Fruit fly (Drosophila melanogaster) whole organism, prepupa: ENCODE data around the gene CG11699.
A peak's percentile ranks its signal among the peaks of the same experiment; 100 is the strongest.

ENCODE experiments used
- Blimp-1 ChIP-seq: fragments of 200-800 bp; sonication (Bioruptor generic); optimal IDR thresholded peaks from 3 replicates; lab custom pipeline; 2017; ENCODE audit warnings: missing biosample characterization, missing genetic modification characterization, mild to moderate bottlenecking, moderate library complexity, missing genetic modification reagents
- CG10669 ChIP-seq: fragments of 200-800 bp; sonication (Bioruptor generic); optimal IDR thresholded peaks from 3 replicates; lab custom pipeline; 2018; ENCODE audit warnings: missing biosample characterization, mild to moderate bottlenecking, missing genetic modification characterization, moderate library complexity
- CG11294 ChIP-seq: fragments of 200-800 bp; sonication (Bioruptor generic); IDR thresholded peaks from 2 replicates; pipeline ENCODE4 v1.3.6; 2022; ENCODE audit warnings: missing biosample characterization, missing genetic modification characterization
- CG11762 ChIP-seq: fragments of 200-800 bp; sonication (Bioruptor generic); optimal IDR thresholded peaks from 3 replicates; lab custom pipeline; 2016; ENCODE audit warnings: missing biosample characterization, missing genetic modification characterization; ENCODE audit not compliant: insufficient read depth
- CG11902 ChIP-seq: fragments of 200-800 bp; sonication (Bioruptor generic); optimal IDR thresholded peaks from 3 replicates; lab custom pipeline; 2016; ENCODE audit warnings: missing biosample characterization, missing genetic modification characterization
- CG15336 ChIP-seq: fragments of 200-800 bp; sonication (Bioruptor generic); IDR thresholded peaks from 2 replicates; pipeline ENCODE4 v1.3.6; 2022; ENCODE audit warnings: missing biosample characterization, missing genetic modification characterization
- CG16779 ChIP-seq: fragments of 200-800 bp; sonication (Bioruptor generic); optimal IDR thresholded peaks from 3 replicates; lab custom pipeline; 2017; ENCODE audit warnings: missing biosample characterization, mild to moderate bottlenecking, missing genetic modification characterization
- CG31627 ChIP-seq: fragments of 200-800 bp; sonication (Bioruptor generic); optimal IDR thresholded peaks from 3 replicates; lab custom pipeline; 2016; ENCODE audit warnings: missing biosample characterization, missing genetic modification characterization
- CG32006 ChIP-seq: fragments of 200-800 bp; sonication (Bioruptor generic); optimal IDR thresholded peaks from 3 replicates; lab custom pipeline; 2017; ENCODE audit warnings: missing biosample characterization, mild to moderate bottlenecking, missing genetic modification characterization
- CG34406 ChIP-seq: fragments of 200-800 bp; sonication (Bioruptor generic); optimal IDR thresholded peaks from 3 replicates; lab custom pipeline; 2016; ENCODE audit warnings: missing biosample characterization, missing genetic modification characterization
- CG3919 ChIP-seq: fragments of 200-800 bp; sonication (Bioruptor generic); optimal IDR thresholded peaks from 3 replicates; lab custom pipeline; 2016; ENCODE audit warnings: missing biosample characterization, missing genetic modification characterization
- CG4318 ChIP-seq: fragments of 200-800 bp; sonication (Bioruptor generic); optimal IDR thresholded peaks from 3 replicates; lab custom pipeline; 2017; ENCODE audit warnings: missing biosample characterization, mild to moderate bottlenecking, missing genetic modification characterization
- CG6163 ChIP-seq: fragments of 200-800 bp; sonication (Bioruptor generic); IDR thresholded peaks from 3 replicates; pipeline ENCODE4 v1.3.6; 2022; ENCODE audit warnings: missing biosample characterization, missing genetic modification characterization
- CG6276 ChIP-seq: fragments of 200-800 bp; sonication (Bioruptor generic); optimal IDR thresholded peaks from 2 replicates; lab custom pipeline; 2017; ENCODE audit warnings: missing biosample characterization, mild to moderate bottlenecking, missing genetic modification characterization
- CG6854 ChIP-seq: fragments of 200-800 bp; sonication (Bioruptor generic); optimal IDR thresholded peaks from 2 replicates; lab custom pipeline; 2017; ENCODE audit warnings: missing biosample characterization, mild to moderate bottlenecking, missing genetic modification characterization
- CG7368 ChIP-seq: fragments of 200-800 bp; sonication (Bioruptor generic); optimal IDR thresholded peaks from 3 replicates; lab custom pipeline; 2016; ENCODE audit warnings: missing biosample characterization, missing genetic modification characterization
- CG8119 ChIP-seq: fragments of 200-800 bp; sonication (Bioruptor generic); IDR thresholded peaks from 3 replicates; pipeline ENCODE4 v1.3.6; 2022; ENCODE audit warnings: missing biosample characterization, missing genetic modification characterization
- Eip75B ChIP-seq: fragments of 200-800 bp; sonication (Bioruptor generic); optimal IDR thresholded peaks from 3 replicates; lab custom pipeline; 2016; ENCODE audit warnings: missing biosample characterization, missing genetic modification characterization
- Eip78C ChIP-seq: fragments of 200-800 bp; sonication (Bioruptor generic); peaks from one replicate; lab custom pipeline; 2016; ENCODE audit warnings: missing biosample characterization, missing genetic modification characterization
- Eip93F ChIP-seq: fragments of 200-800 bp; sonication (Bioruptor generic); optimal IDR thresholded peaks from 2 replicates; lab custom pipeline; 2016; ENCODE audit warnings: missing biosample characterization, mild to moderate bottlenecking, missing genetic modification characterization
- Ets21C ChIP-seq: fragments of 200-800 bp; sonication (Bioruptor generic); optimal IDR thresholded peaks from 3 replicates; lab custom pipeline; 2016; ENCODE audit warnings: missing biosample characterization, missing genetic modification characterization
- Ets96B ChIP-seq: fragments of 200-800 bp; optimal IDR thresholded peaks from 2 replicates; lab custom pipeline; 2019; ENCODE audit warnings: missing biosample characterization, mild to moderate bottlenecking, missing genetic modification characterization, moderate library complexity
- Gug ChIP-seq: fragments of 200-800 bp; sonication (Bioruptor generic); IDR thresholded peaks from 2 replicates; pipeline ENCODE4 v1.3.6; 2022; ENCODE audit warnings: missing biosample characterization, missing genetic modification characterization
- Hr39 ChIP-seq: fragments of 200-800 bp; sonication (Bioruptor generic); optimal IDR thresholded peaks from 2 replicates; lab custom pipeline; 2016; ENCODE audit warnings: missing biosample characterization, missing genetic modification characterization
- Hr4 ChIP-seq: fragments of 200-800 bp; sonication (Bioruptor generic); optimal IDR thresholded peaks from 3 replicates; lab custom pipeline; 2016; ENCODE audit warnings: missing biosample characterization, missing genetic modification characterization
- Lpt ChIP-seq: fragments of 200-800 bp; sonication (Bioruptor generic); optimal IDR thresholded peaks from 3 replicates; lab custom pipeline; 2016; ENCODE audit warnings: missing biosample characterization, missing genetic modification characterization
- OdsH ChIP-seq: fragments of 200-800 bp; sonication (Bioruptor generic); optimal IDR thresholded peaks from 3 replicates; lab custom pipeline; 2016; ENCODE audit warnings: missing biosample characterization, missing genetic modification characterization
- Smox ChIP-seq: fragments of 200-800 bp; sonication (Bioruptor generic); optimal IDR thresholded peaks from 3 replicates; lab custom pipeline; 2016; ENCODE audit warnings: missing biosample characterization, missing genetic modification characterization
- Sox102F ChIP-seq: fragments of 200-800 bp; sonication (Bioruptor generic); optimal IDR thresholded peaks from 2 replicates; lab custom pipeline; 2016; ENCODE audit warnings: missing biosample characterization, mild to moderate bottlenecking, missing genetic modification characterization
- Sox14 ChIP-seq: fragments of 200-800 bp; sonication (Bioruptor generic); optimal IDR thresholded peaks from 3 replicates; lab custom pipeline; 2016; ENCODE audit warnings: missing biosample characterization, missing genetic modification characterization
- acj6 ChIP-seq: fragments of 200-800 bp; sonication (Bioruptor generic); optimal IDR thresholded peaks from 3 replicates; lab custom pipeline; 2016; ENCODE audit warnings: missing biosample characterization, missing genetic modification characterization
- cyc ChIP-seq: fragments of 200-800 bp; sonication (Bioruptor generic); optimal IDR thresholded peaks from 3 replicates; lab custom pipeline; 2016; ENCODE audit warnings: missing biosample characterization, missing genetic modification characterization
- dac ChIP-seq: fragments of 200-800 bp; sonication (Bioruptor generic); optimal IDR thresholded peaks from 2 replicates; lab custom pipeline; 2017; ENCODE audit warnings: missing biosample characterization, mild to moderate bottlenecking, missing genetic modification characterization
- dsx ChIP-seq: fragments of 200-800 bp; optimal IDR thresholded peaks from 3 replicates; lab custom pipeline; 2019; ENCODE audit warnings: missing biosample characterization, mild to moderate bottlenecking, missing genetic modification characterization, moderate library complexity; ENCODE audit not compliant: poor library complexity, severe bottlenecking
- eg ChIP-seq: fragments of 200-800 bp; sonication (Bioruptor generic); IDR thresholded peaks from 3 replicates; pipeline ENCODE4 v1.3.6; 2022; ENCODE audit warnings: missing biosample characterization, missing genetic modification characterization
- esn ChIP-seq: fragments of 200-800 bp; sonication (Bioruptor generic); optimal IDR thresholded peaks from 2 replicates; lab custom pipeline; 2016; ENCODE audit warnings: missing biosample characterization, mild to moderate bottlenecking, missing genetic modification characterization, moderate library complexity
- fd85E ChIP-seq: fragments of 200-800 bp; sonication (Bioruptor generic); optimal IDR thresholded peaks from 3 replicates; lab custom pipeline; 2016; ENCODE audit warnings: missing biosample characterization, missing genetic modification characterization
- fkh ChIP-seq: fragments of 200-800 bp; sonication (Bioruptor generic); optimal IDR thresholded peaks from 3 replicates; lab custom pipeline; 2017; ENCODE audit warnings: missing biosample characterization, mild to moderate bottlenecking, missing genetic modification characterization, moderate library complexity
- lz ChIP-seq: fragments of 200-800 bp; sonication (Bioruptor generic); optimal IDR thresholded peaks from 3 replicates; lab custom pipeline; 2016; ENCODE audit warnings: missing biosample characterization, missing genetic modification characterization
- net ChIP-seq: fragments of 200-800 bp; sonication (Bioruptor generic); optimal IDR thresholded peaks from 3 replicates; lab custom pipeline; 2016; ENCODE audit warnings: missing biosample characterization, missing genetic modification characterization
- pdm3 ChIP-seq: fragments of 200-800 bp; sonication (Bioruptor generic); optimal IDR thresholded peaks from 3 replicates; lab custom pipeline; 2016; ENCODE audit warnings: missing biosample characterization, missing genetic modification characterization
- salr ChIP-seq, 2 experiments: fragments of 200-800 bp; sonication (Bioruptor generic); optimal IDR thresholded peaks; 3 replicates each; lab custom pipeline; 2016 to 2018; ENCODE audit warnings: missing biosample characterization in 2 of 2, missing genetic modification characterization in 2 of 2, mild to moderate bottlenecking in 1 of 2
- spab ChIP-seq: fragments of 200-800 bp; sonication (Bioruptor generic); optimal IDR thresholded peaks from 2 replicates; lab custom pipeline; 2017; ENCODE audit warnings: missing biosample characterization, mild to moderate bottlenecking, missing genetic modification characterization, missing genetic modification reagents
- svp ChIP-seq: fragments of 200-800 bp; sonication (Bioruptor generic); peaks from one replicate; lab custom pipeline; 2016; ENCODE audit warnings: missing biosample characterization, missing genetic modification characterization
- topi ChIP-seq: fragments of 200-800 bp; sonication (Bioruptor generic); optimal IDR thresholded peaks from 3 replicates; lab custom pipeline; 2016; ENCODE audit warnings: missing biosample characterization, missing genetic modification characterization
- vri ChIP-seq: fragments of 200-800 bp; sonication (Bioruptor generic); optimal IDR thresholded peaks from 3 replicates; lab custom pipeline; 2016; ENCODE audit warnings: missing biosample characterization, mild to moderate bottlenecking, missing genetic modification characterization

CG11699 gene

dm6 chrX:11528026-11528702 is 42.3 kb upstream of the CG11699 start (continued):
- peak; percentile 42 for TF ChIP-seq Hr39
- no peak for TF ChIP-seq fd85E (GFP tag; lab: Kevin White, UChicago)
- peak; percentile 22 for TF ChIP-seq dac (GFP tag; lab: Kevin White, UChicago)
- TF ChIP-seq Hr4 (GFP tag; lab: Kevin White, UChicago) = peak; percentile 53
- peak; percentile 15 for TF ChIP-seq CG7368 (GFP tag; lab: Kevin White, UChicago)
- TF ChIP-seq CG11902 = peak; percentile 4
- TF ChIP-seq Eip93F (GFP tag; lab: Kevin White, UChicago) = no peak
- peak; percentile 57 for TF ChIP-seq Smox (GFP tag; lab: Kevin White, UChicago)
- peak; percentile 12 for TF ChIP-seq fkh
- peak; percentile 31 for TF ChIP-seq CG11762 (GFP tag; lab: Kevin White, UChicago)
- TF ChIP-seq Sox14 (GFP tag; lab: Kevin White, UChicago) = peak; percentile 34
- peak; percentile 63 for TF ChIP-seq CG34406 (GFP tag; lab: Kevin White, UChicago)
- TF ChIP-seq CG10669 (GFP tag; lab: Kevin White, UChicago) = peak; percentile 73

dm6 chrX:11531245-11531644 is 39.2 kb upstream of the CG11699 start:
- TF ChIP-seq CG11902 (no peak), esn (no peak), salr (GFP tag; optimal IDR thresholded peaks at IDR 0.05; lab: Kevin White, UChicago) (peak in 1 of 2 experiments; percentile 25), dsx (GFP tag; lab: Kevin White, UChicago) (no peak), Gug (GFP tag; lab: Robert Waterston, UW) (0 out of 2 replicates have a peak, but pooled peaks have one; percentile 54), vri (GFP tag; lab: Kevin White, UChicago) (no peak), eg (GFP tag; lab: Robert Waterston, UW) (peak; percentile 84), topi (GFP tag; lab: Kevin White, UChicago) (no peak), net (GFP tag; lab: Kevin White, UChicago) (no peak), OdsH (peak; percentile 0), CG6276 (GFP tag; lab: Kevin White, UChicago) (peak; percentile 76), dac (GFP tag; lab: Kevin White, UChicago) (peak; percentile 60), Blimp-1 (GFP tag; lab: Kevin White, UChicago) (no peak), CG32006 (peak; percentile 69), Lpt (peak; percentile 60), Sox14 (GFP tag; lab: Kevin White, UChicago) (no peak), lz (GFP tag; lab: Kevin White, UChicago) (no peak), Eip93F (GFP tag; lab: Kevin White, UChicago) (no peak), CG4318 (GFP tag; lab: Kevin White, UChicago) (peak; percentile 26), CG6854 (no peak), CG6163 (peak; percentile 64; the same call in 2 of the 3 replicates), CG15336 (GFP tag; lab: Robert Waterston, UW) (peak; percentile 81), Ets96B (tag; lab: Kevin White, UChicago) (no peak), CG8119 (GFP tag; lab: Robert Waterston, UW) (peak; percentile 64; the same call in 2 of the 3 replicates), CG3919 (GFP tag; lab: Kevin White, UChicago) (no peak)

dm6 chrX:11542502-11542901 is 27.9 kb upstream of the CG11699 start:
- TF ChIP-seq OdsH = peak; percentile 45
- no peak for TF ChIP-seq Eip75B (GFP tag; lab: Kevin White, UChicago)
- peak; percentile 20 for TF ChIP-seq CG3919 (GFP tag; lab: Kevin White, UChicago)
- no peak for TF ChIP-seq pdm3 (GFP tag; lab: Kevin White, UChicago)
- peak; percentile 28 for TF ChIP-seq spab (GFP tag; lab: Kevin White, UChicago)
- peak; percentile 10 for TF ChIP-seq Hr4 (GFP tag; lab: Kevin White, UChicago)
- TF ChIP-seq dsx (GFP tag; lab: Kevin White, UChicago) = peak; percentile 36
- TF ChIP-seq CG16779 (tag; lab: Kevin White, UChicago) = peak; percentile 13
- no peak for TF ChIP-seq cyc (GFP tag; lab: Kevin White, UChicago)
- peak; percentile 7 for TF ChIP-seq CG11762 (GFP tag; lab: Kevin White, UChicago)
- no peak for TF ChIP-seq CG31627 (GFP tag; lab: Kevin White, UChicago)
- TF ChIP-seq CG11294 (GFP tag; lab: Robert Waterston, UW) = no peak
- TF ChIP-seq Eip78C (GFP tag; lab: Kevin White, UChicago) = peak; percentile 58
- no peak for TF ChIP-seq svp (GFP tag; lab: Kevin White, UChicago)
- TF ChIP-seq Ets21C (GFP tag; lab: Kevin White, UChicago) = no peak
- TF ChIP-seq Sox102F = no peak
- TF ChIP-seq Ets96B (tag; lab: Kevin White, UChicago) = peak; percentile 38
- peak; percentile 19 for TF ChIP-seq Hr39
- TF ChIP-seq salr (GFP tag; optimal IDR thresholded peaks at IDR 0.05; lab: Kevin White, UChicago) = peak in 1 of 2 experiments; percentile 28
- no peak for TF ChIP-seq lz (GFP tag; lab: Kevin White, UChicago)
- TF ChIP-seq CG8119 (GFP tag; lab: Robert Waterston, UW) = no peak
- no peak for TF ChIP-seq fkh
- TF ChIP-seq fd85E (GFP tag; lab: Kevin White, UChicago) = no peak
- peak; percentile 43 for TF ChIP-seq acj6
